Fruit fly (Drosophila melanogaster) whole organism, embryonic: ENCODE data around the gene CG11263.

Experiments
- Asciz ChIP-seq: fragments of 200-800 bp; sonication (Bioruptor generic); optimal IDR thresholded peaks from 2 replicates; lab custom pipeline; 2017; ENCODE audit warnings: missing biosample characterization, mild to moderate bottlenecking, missing genetic modification characterization, missing genetic modification reagents
- Bgb ChIP-seq: fragments of 200-800 bp; sonication (Bioruptor generic); IDR thresholded peaks from 2 replicates; pipeline ENCODE4 v1.3.6; 2022; ENCODE audit warnings: missing biosample characterization, missing genetic modification characterization; ENCODE audit not compliant: partially characterized antibody
- CG13894 ChIP-seq: fragments of 200-800 bp; sonication (Bioruptor generic); optimal IDR thresholded peaks from 3 replicates; lab custom pipeline; 2018; ENCODE audit warnings: missing biosample characterization, mild to moderate bottlenecking, missing genetic modification characterization, moderate library complexity
- CG15269 ChIP-seq: fragments of 200-800 bp; sonication (Bioruptor generic); optimal IDR thresholded peaks from 2 replicates; lab custom pipeline; 2018; ENCODE audit warnings: missing biosample characterization, mild to moderate bottlenecking, missing genetic modification characterization, moderate library complexity
- CG18619 ChIP-seq: fragments of 200-800 bp; sonication (Bioruptor generic); optimal IDR thresholded peaks from 3 replicates; lab custom pipeline; 2017; ENCODE audit warnings: missing biosample characterization, mild to moderate bottlenecking, missing genetic modification characterization
- CG2129 ChIP-seq: fragments of 200-800 bp; sonication (Bioruptor generic); IDR thresholded peaks from 2 replicates; pipeline ENCODE4 v1.3.6; 2022; ENCODE audit warnings: missing biosample characterization, missing genetic modification characterization; ENCODE audit not compliant: partially characterized antibody
- CG30431 ChIP-seq: fragments of 200-800 bp; sonication (Bioruptor generic); optimal IDR thresholded peaks from 2 replicates; lab custom pipeline; 2017; ENCODE audit warnings: missing biosample characterization, missing genetic modification characterization
- CG31224 ChIP-seq: fragments of 200-800 bp; sonication (Bioruptor generic); IDR thresholded peaks from 2 replicates; pipeline ENCODE4 v1.3.6; 2022; ENCODE audit warnings: missing biosample characterization, missing genetic modification characterization
- CG32772 ChIP-seq: fragments of 200-800 bp; sonication (Bioruptor generic); IDR thresholded peaks from 2 replicates; pipeline ENCODE4 v1.3.6; 2022; ENCODE audit warnings: missing biosample characterization, missing genetic modification characterization
- CG4820 ChIP-seq: fragments of 200-800 bp; sonication (Bioruptor generic); optimal IDR thresholded peaks from 3 replicates; lab custom pipeline; 2016; ENCODE audit warnings: missing biosample characterization, missing genetic modification characterization
- CG6689 ChIP-seq: fragments of 200-800 bp; sonication (Bioruptor generic); IDR thresholded peaks from 2 replicates; pipeline ENCODE4 v1.3.6; 2022; ENCODE audit warnings: missing biosample characterization, missing genetic modification characterization
- CG7372 ChIP-seq: fragments of 200-800 bp; sonication (Bioruptor generic); IDR thresholded peaks from 2 replicates; pipeline ENCODE4 v1.3.6; 2022; ENCODE audit warnings: missing biosample characterization, missing genetic modification characterization
- CG8281 ChIP-seq: fragments of 200-800 bp; sonication (Bioruptor generic); optimal IDR thresholded peaks from 2 replicates; lab custom pipeline; 2018; ENCODE audit warnings: missing biosample characterization, mild to moderate bottlenecking, missing genetic modification characterization, moderate library complexity
- CG8290 ChIP-seq, 3 experiments: fragments of 200-800 bp; sonication (Bioruptor generic); optimal IDR thresholded peaks; 2 replicates each; lab custom pipeline; 2016 to 2019; ENCODE audit warnings: missing biosample characterization in 3 of 3, missing genetic modification characterization in 3 of 3, mild to moderate bottlenecking in 2 of 3, moderate library complexity in 1 of 3
- Camta ChIP-seq: fragments of 200-800 bp; sonication (Bioruptor generic); optimal IDR thresholded peaks from 2 replicates; lab custom pipeline; 2016; ENCODE audit warnings: missing biosample characterization, missing genetic modification characterization
- CkIIα-i1 ChIP-seq: fragments of 200-800 bp; sonication (Bioruptor generic); IDR thresholded peaks from 2 replicates; pipeline ENCODE4 v1.3.6; 2022; ENCODE audit warnings: missing biosample characterization, missing genetic modification characterization
- E2f1 ChIP-seq: fragments of 200-800 bp; sonication (Bioruptor generic); IDR thresholded peaks from 2 replicates; pipeline ENCODE4 v1.3.6; 2022; ENCODE audit warnings: missing biosample characterization, missing genetic modification characterization
- Fer3 ChIP-seq: fragments of 200-800 bp; sonication (Bioruptor generic); optimal IDR thresholded peaks from 2 replicates; lab custom pipeline; 2018; ENCODE audit warnings: missing biosample characterization, mild to moderate bottlenecking, missing genetic modification characterization, moderate library complexity
- Hr3 ChIP-seq: fragments of 200-800 bp; sonication (Bioruptor generic); optimal IDR thresholded peaks from 3 replicates; lab custom pipeline; 2016; ENCODE audit warnings: missing biosample characterization, missing genetic modification characterization
- Max ChIP-seq: fragments of 200-800 bp; sonication (Bioruptor generic); optimal IDR thresholded peaks from 2 replicates; lab custom pipeline; 2016; ENCODE audit warnings: missing biosample characterization, mild to moderate bottlenecking, missing genetic modification characterization
- Mrtf ChIP-seq: fragments of 200-800 bp; sonication (Bioruptor generic); IDR thresholded peaks from 3 replicates; pipeline ENCODE4 v1.3.6; 2022; ENCODE audit warnings: missing biosample characterization, missing genetic modification characterization
- Nf-YB ChIP-seq: fragments of 200-800 bp; sonication (Bioruptor generic); optimal IDR thresholded peaks from 3 replicates; lab custom pipeline; 2019; ENCODE audit warnings: missing biosample characterization, mild to moderate bottlenecking, missing genetic modification characterization, moderate library complexity
- Rx ChIP-seq: fragments of 200-800 bp; sonication (Bioruptor generic); IDR thresholded peaks from 2 replicates; pipeline ENCODE4 v1.3.6; 2022; ENCODE audit warnings: missing biosample characterization, missing genetic modification characterization
- Sry-δ ChIP-seq: fragments of 200-800 bp; sonication (Bioruptor generic); optimal IDR thresholded peaks from 2 replicates; lab custom pipeline; 2016; ENCODE audit warnings: missing biosample characterization, missing genetic modification characterization
- Ssrp ChIP-seq: fragments of 200-800 bp; sonication (Bioruptor generic); optimal IDR thresholded peaks from 2 replicates; lab custom pipeline; 2018; ENCODE audit warnings: missing biosample characterization, mild to moderate bottlenecking, missing genetic modification characterization, moderate library complexity
- Tbp ChIP-seq: fragments of >200 bp; optimal IDR thresholded peaks from 2 replicates; lab custom pipeline; 2018; ENCODE audit warnings: missing biosample characterization, missing genetic modification characterization
- Xbp1 ChIP-seq: fragments of 200-800 bp; sonication (Bioruptor generic); optimal IDR thresholded peaks from 3 replicates; lab custom pipeline; 2016; ENCODE audit warnings: missing biosample characterization, mild to moderate bottlenecking, missing genetic modification characterization
- caup ChIP-seq: fragments of 200-800 bp; sonication (Bioruptor generic); optimal IDR thresholded peaks from 3 replicates; lab custom pipeline; 2017; ENCODE audit warnings: missing biosample characterization, mild to moderate bottlenecking, missing genetic modification characterization, moderate library complexity; ENCODE audit not compliant: severe bottlenecking
- crol ChIP-seq: fragments of 200-800 bp; sonication (Bioruptor generic); IDR thresholded peaks from 2 replicates; pipeline ENCODE4 v1.3.6; 2022; ENCODE audit warnings: missing biosample characterization, missing genetic modification characterization
- dimm ChIP-seq: fragments of 200-800 bp; sonication (Bioruptor generic); IDR thresholded peaks from 2 replicates; pipeline ENCODE4 v1.3.6; 2022; ENCODE audit warnings: missing biosample characterization, missing genetic modification characterization
- disco-r ChIP-seq: fragments of 200-800 bp; sonication (Bioruptor generic); optimal IDR thresholded peaks from 2 replicates; lab custom pipeline; 2016; ENCODE audit warnings: missing biosample characterization, missing genetic modification characterization
- dmrt11E ChIP-seq: fragments of 200-800 bp; sonication (Bioruptor generic); optimal IDR thresholded peaks from 3 replicates; lab custom pipeline; 2018; ENCODE audit warnings: missing biosample characterization, mild to moderate bottlenecking, missing genetic modification characterization, moderate library complexity
- ewg ChIP-seq: fragments of 200-800 bp; sonication (Bioruptor generic); optimal IDR thresholded peaks from 3 replicates; lab custom pipeline; 2017; ENCODE audit warnings: mild to moderate bottlenecking, missing biosample characterization, missing genetic modification reagents, missing genetic modification characterization
- hth ChIP-seq: fragments of >200 bp; optimal IDR thresholded peaks from 2 replicates; lab custom pipeline; 2017; ENCODE audit warnings: inconsistent platforms
- jumu ChIP-seq: fragments of 200-800 bp; sonication (Bioruptor generic); optimal IDR thresholded peaks from 3 replicates; lab custom pipeline; 2016; ENCODE audit warnings: missing biosample characterization, missing genetic modification characterization
- lilli ChIP-seq: fragments of 200-800 bp; sonication (Bioruptor generic); optimal IDR thresholded peaks from 3 replicates; lab custom pipeline; 2016; ENCODE audit warnings: missing biosample characterization, missing genetic modification characterization
- lov ChIP-seq, 2 experiments: fragments of 200-800 bp in 1 of 2; fragments of >200 bp in 1 of 2; sonication (Bioruptor generic) in 1 of 2; IDR thresholded peaks in 1 of 2; optimal IDR thresholded peaks in 1 of 2; 2 replicates in 1 of 2; 3 replicates in 1 of 2; pipeline versions ENCODE4 v1.3.6 to Lab custom; 2017 to 2022; ENCODE audit warnings: missing biosample characterization in 1 of 2, missing genetic modification characterization in 1 of 2
- luna ChIP-seq: fragments of 200-800 bp; sonication (Bioruptor generic); optimal IDR thresholded peaks from 2 replicates; lab custom pipeline; 2016; ENCODE audit warnings: missing biosample characterization, missing genetic modification characterization
- mam ChIP-seq: fragments of 200-800 bp; sonication (Bioruptor generic); optimal IDR thresholded peaks from 3 replicates; lab custom pipeline; 2016; ENCODE audit warnings: missing biosample characterization, missing genetic modification characterization
- nerfin-1 ChIP-seq: fragments of 200-800 bp; sonication (Bioruptor generic); optimal IDR thresholded peaks from 3 replicates; lab custom pipeline; 2019; ENCODE audit warnings: missing biosample characterization, mild to moderate bottlenecking, missing genetic modification characterization, moderate library complexity
- onecut ChIP-seq: fragments of 200-800 bp; sonication (Bioruptor generic); IDR thresholded peaks from 2 replicates; pipeline ENCODE4 v1.3.6; 2022; ENCODE audit warnings: missing biosample characterization, missing genetic modification characterization
- pfk ChIP-seq: fragments of 200-800 bp; sonication (Bioruptor generic); optimal IDR thresholded peaks from 2 replicates; lab custom pipeline; 2018; ENCODE audit warnings: missing biosample characterization, mild to moderate bottlenecking, missing genetic modification characterization, moderate library complexity
- repo ChIP-seq: fragments of 200-800 bp; sonication (Bioruptor generic); optimal IDR thresholded peaks from 2 replicates; lab custom pipeline; 2016; ENCODE audit warnings: missing biosample characterization, missing genetic modification characterization
- scrt ChIP-seq: fragments of 200-800 bp; sonication (Bioruptor generic); optimal IDR thresholded peaks from 2 replicates; lab custom pipeline; 2018; ENCODE audit warnings: missing biosample characterization, mild to moderate bottlenecking, missing genetic modification characterization, moderate library complexity
- sisA ChIP-seq: fragments of 200-800 bp; sonication (Bioruptor generic); IDR thresholded peaks from 2 replicates; pipeline ENCODE4 v1.3.6; 2022; ENCODE audit warnings: missing biosample characterization, missing genetic modification characterization
- tgo ChIP-seq: fragments of 200-800 bp; sonication (Bioruptor generic); IDR thresholded peaks from 3 replicates; pipeline ENCODE4 v1.3.6; 2022; ENCODE audit warnings: missing biosample characterization, missing genetic modification characterization
- vvl ChIP-seq: fragments of 200-800 bp; sonication (Bioruptor generic); IDR thresholded peaks from 2 replicates; pipeline ENCODE4 v1.3.6; 2022; ENCODE audit warnings: missing biosample characterization, missing genetic modification characterization
- wdn ChIP-seq: fragments of 200-800 bp; sonication (Bioruptor generic); IDR thresholded peaks from 2 replicates; pipeline ENCODE4 v1.3.6; 2022; ENCODE audit warnings: missing biosample characterization, missing genetic modification characterization
- yki ChIP-seq: fragments of >200 bp; optimal IDR thresholded peaks from 3 replicates; lab custom pipeline; 2018

The CG11263 gene

dm6 chr3L:13022854-13023560, 16.4 kb downstream of the CG11263 start, which contains the start of gene RpS12 (continued):
- peak; percentile 91 for TF ChIP-seq Max (GFP tag; lab: Kevin White, UChicago)
- TF ChIP-seq dmrt11E (tag; lab: Kevin White, UChicago): peak; percentile 65
- TF ChIP-seq CG18619: peak; percentile 87
- no peak for TF ChIP-seq crol
- TF ChIP-seq disco-r (GFP tag; lab: Kevin White, UChicago): peak; percentile 56
- peak; percentile 73 for TF ChIP-seq CG13894 (tag; lab: Kevin White, UChicago)
- TF ChIP-seq onecut (GFP tag; lab: Robert Waterston, UW): peak; percentile 83
- TF ChIP-seq caup (GFP tag; lab: Kevin White, UChicago): peak; percentile 93
- peak; percentile 49 for TF ChIP-seq luna (GFP tag; lab: Kevin White, UChicago)
- peak; percentile 57 for TF ChIP-seq wdn (GFP tag; lab: Robert Waterston, UW)
- TF ChIP-seq ewg (GFP tag; lab: Kevin White, UChicago): peak; percentile 57
- TF ChIP-seq hth (lab: Kevin White, UChicago): no peak
- no peak for TF ChIP-seq Tbp (GFP tag; lab: Kevin White, UChicago)
- peak; percentile 29; the same call in 1 of the 2 replicates for TF ChIP-seq CG31224 (GFP tag; lab: Robert Waterston, UW)
- peak; percentile 84 for TF ChIP-seq mam
- TF ChIP-seq lilli (GFP tag; lab: Kevin White, UChicago): peak; percentile 79
- TF ChIP-seq tgo (GFP tag; lab: Robert Waterston, UW): peak; percentile 55
- TF ChIP-seq scrt: peak; percentile 72
- peak; percentile 58 for TF ChIP-seq sisA (GFP tag; lab: Robert Waterston, UW)
- TF ChIP-seq Xbp1 (GFP tag; lab: Kevin White, UChicago): peak; percentile 79
- TF ChIP-seq jumu (GFP tag; lab: Kevin White, UChicago): peak; percentile 59
- TF ChIP-seq Hr3 (GFP tag; lab: Kevin White, UChicago): peak; percentile 55
- peak; percentile 68 for TF ChIP-seq CG7372 (GFP tag; lab: Robert Waterston, UW)
- TF ChIP-seq nerfin-1 (tag; lab: Kevin White, UChicago): peak; percentile 69
- peak; percentile 54 for TF ChIP-seq Nf-YB (GFP tag; lab: Kevin White, UChicago)
- no peak for TF ChIP-seq yki (lab: Kevin White, UChicago)
- TF ChIP-seq dimm: no peak
- peak; percentile 44 for TF ChIP-seq CG8281 (tag; lab: Kevin White, UChicago)
- peak; percentile 62 for TF ChIP-seq CG32772 (GFP tag; lab: Robert Waterston, UW)
- TF ChIP-seq Camta (GFP tag; lab: Kevin White, UChicago): peak; percentile 73
- TF ChIP-seq repo (GFP tag; lab: Kevin White, UChicago): peak; percentile 72
- TF ChIP-seq Bgb (GFP tag; lab: Robert Waterston, UW): peak; percentile 91
- TF ChIP-seq Asciz (GFP tag; lab: Kevin White, UChicago): peak; percentile 39
- peak; percentile 63 for TF ChIP-seq CG30431 (GFP tag; lab: Kevin White, UChicago)
- peak; percentile 78 for TF ChIP-seq vvl (GFP tag; lab: Robert Waterston, UW)
- peak; percentile 71 for TF ChIP-seq CG8290 (GFP tag; optimal IDR thresholded peaks at IDR 0.05; lab: Kevin White, UChicago)
- TF ChIP-seq CG8290 (tag; optimal IDR thresholded peaks at IDR 0.05; lab: Kevin White, UChicago): peak in 1 of 2 experiments; percentile 95
- peak; percentile 64 for TF ChIP-seq CG15269
- peak; percentile 97 for TF ChIP-seq Sry-δ
- TF ChIP-seq CkIIα-i1 (GFP tag; lab: Robert Waterston, UW): 0 out of 2 replicates have a peak, but pooled peaks have one; percentile 38
- peak; percentile 36; the same call in 1 of the 2 replicates for TF ChIP-seq CG6689 (GFP tag; lab: Robert Waterston, UW)
- peak; percentile 63; the same call in 1 of the 2 replicates for TF ChIP-seq Rx (GFP tag; lab: Robert Waterston, UW)
- peak; percentile 52 for TF ChIP-seq CG2129 (GFP tag; lab: Robert Waterston, UW)
- peak; percentile 59 for TF ChIP-seq CG4820 (GFP tag; lab: Kevin White, UChicago)
- TF ChIP-seq Ssrp (tag; lab: Kevin White, UChicago): peak; percentile 31
- no peak for TF ChIP-seq lov (optimal IDR thresholded peaks at IDR 0.05; lab: Kevin White, UChicago)
- TF ChIP-seq lov (GFP tag; IDR thresholded peaks at IDR 0.05; lab: Robert Waterston, UW): peak; percentile 88
- TF ChIP-seq Fer3 (tag; lab: Kevin White, UChicago): peak; percentile 84
- peak; percentile 77; the same call in 2 of the 3 replicates for TF ChIP-seq Mrtf (GFP tag; lab: Robert Waterston, UW)
- TF ChIP-seq E2f1 (GFP tag; lab: Robert Waterston, UW): peak; percentile 47
- peak; percentile 66 for TF ChIP-seq pfk (GFP tag; lab: Kevin White, UChicago)
